Fruit fly (Drosophila melanogaster): Measurements from ENCODE around the gene sstn.

DNA sequence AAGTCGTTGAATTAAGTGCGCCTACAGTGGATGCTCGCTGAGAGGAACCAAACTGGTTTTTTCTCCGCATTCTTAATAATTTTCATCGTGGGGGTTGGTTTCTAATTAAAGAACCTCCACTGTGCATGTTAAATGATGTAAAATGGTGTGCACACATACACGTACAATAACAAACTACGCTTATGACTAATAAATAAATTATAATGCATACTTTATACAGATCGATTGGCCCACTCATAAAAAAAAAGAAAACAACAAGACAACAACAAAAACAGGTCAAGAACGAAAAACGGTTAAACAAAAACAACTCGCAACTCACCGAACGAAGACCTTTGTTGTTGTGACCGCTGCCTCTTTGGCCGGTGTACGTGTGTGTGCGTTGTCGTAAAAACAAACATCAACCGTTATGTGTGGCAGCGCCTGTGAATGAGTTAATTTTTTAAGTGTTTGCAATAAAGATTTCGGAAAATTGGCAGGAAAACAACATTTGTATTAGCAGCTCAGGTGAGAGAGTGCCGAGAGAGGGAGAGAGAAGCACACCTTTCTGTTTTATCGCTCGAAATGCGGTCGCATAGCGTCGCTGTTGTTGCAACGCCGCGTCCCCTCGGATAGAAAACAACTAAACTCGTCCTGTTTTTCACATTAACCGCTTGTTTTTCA lies 460 bp downstream of the sstn start:
- TF ChIP-seq Myc (optimal IDR thresholded peaks at IDR 0.05) (no peak), Sin3A (optimal IDR thresholded peaks at IDR 0.05) (no peak), insv (optimal IDR thresholded peaks at IDR 0.05) (no peak), ttk (optimal IDR thresholded peaks at IDR 0.05) (no peak), h (optimal IDR thresholded peaks at IDR 0.05) (no peak), psq (optimal IDR thresholded peaks at IDR 0.05) (no peak)
